Fruit fly (Drosophila melanogaster) Kc167 (cell line): ENCODE data around the gene CG12237.

Experiments
- Myc ChIP-seq: fragments of >200 bp; optimal IDR thresholded peaks from 2 replicates; lab custom pipeline; 2017; ENCODE audit warnings: missing external identifiers
- Sin3A ChIP-seq: fragments of >200 bp; optimal IDR thresholded peaks from 2 replicates; lab custom pipeline; 2018; ENCODE audit warnings: missing external identifiers
- h ChIP-seq: fragments of >200 bp; optimal IDR thresholded peaks from 3 replicates; lab custom pipeline; 2018; ENCODE audit warnings: missing external identifiers
- insv ChIP-seq: fragments of >200 bp; optimal IDR thresholded peaks from 3 replicates; lab custom pipeline; 2018; ENCODE audit warnings: missing external identifiers
- psq ChIP-seq: fragments of >200 bp; optimal IDR thresholded peaks from 2 replicates; lab custom pipeline; 2017; ENCODE audit warnings: missing external identifiers

dm6 chrX:19622924-19623323 lies 19.7 kb downstream of the CG12237 start, which contains the start of the genes Naa20A and MKP-4:
- TF ChIP-seq psq (no peak), Myc (lab: Kevin White, UChicago) (no peak), h (lab: Kevin White, UChicago) (no peak), insv (lab: Kevin White, UChicago) (no peak), Sin3A (no peak)
